Worm (Caenorhabditis elegans) whole organism, dauer: Measurements from ENCODE around the gene aptf-1.

ENCODE experiments used
- unc-62 ChIP-seq: sonication (generic microtip); optimal IDR thresholded peaks from 2 replicates; lab custom pipeline; 2017; ENCODE audit warnings: missing biosample characterization, missing genetic modification reagents, missing genetic modification characterization

The aptf-1 gene

DNA sequence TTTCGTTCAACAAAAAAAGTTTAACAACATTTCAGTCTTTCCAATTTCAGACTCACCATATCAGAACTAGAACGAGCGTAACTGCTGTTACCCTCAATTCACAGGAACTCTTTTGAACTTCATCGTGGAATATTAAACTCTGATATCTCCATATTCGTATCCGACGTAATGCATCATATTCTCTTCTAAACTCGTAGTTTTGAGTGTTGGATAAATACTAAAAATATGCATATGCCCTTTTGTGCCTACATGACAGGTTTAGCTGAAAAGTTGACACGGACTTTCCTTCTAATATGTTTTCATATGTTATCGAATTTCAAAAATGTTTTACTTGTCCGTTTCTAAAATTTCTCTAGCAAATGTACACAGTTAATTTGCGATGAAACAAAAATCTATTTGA lies 44.3 kb downstream of the aptf-1 start, which contains the start of gene twk-49:
twk-49 (minus strand) TSS at position 101 of the 400 bp plus-strand sequence.
- no peak for TF ChIP-seq unc-62

DNA sequence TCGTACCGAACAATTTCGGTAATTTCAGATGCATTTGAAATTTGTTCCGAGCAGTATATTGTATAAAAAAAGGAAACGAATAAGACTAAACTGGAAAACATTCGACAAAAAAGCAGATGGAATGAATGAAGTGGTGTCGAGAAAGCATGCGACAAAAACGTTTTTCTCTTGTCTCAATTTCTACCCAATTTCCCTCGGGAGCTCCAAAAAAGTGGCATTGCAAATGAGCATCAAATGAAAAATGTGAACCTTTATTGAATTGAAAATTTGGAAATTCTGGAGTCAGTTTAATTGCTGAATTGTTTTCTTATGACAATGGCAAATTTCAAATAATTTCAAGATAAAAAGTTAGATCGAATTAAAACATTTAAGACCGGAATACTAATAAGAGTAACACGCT lies 45.4 kb downstream of the aptf-1 start, which contains the start of gene R05G9.5:
R05G9.5 (minus strand) TSS at position 101 of the 400 bp plus-strand sequence.
- TF ChIP-seq unc-62: no peak

ce11 chrII:6501420-6501819 lies 46.6 kb downstream of the aptf-1 start, which contains the start of gene R05G9.3:
TSS of gene R05G9.3 (minus strand) at chrII:6501520.
- no peak for TF ChIP-seq unc-62

DNA sequence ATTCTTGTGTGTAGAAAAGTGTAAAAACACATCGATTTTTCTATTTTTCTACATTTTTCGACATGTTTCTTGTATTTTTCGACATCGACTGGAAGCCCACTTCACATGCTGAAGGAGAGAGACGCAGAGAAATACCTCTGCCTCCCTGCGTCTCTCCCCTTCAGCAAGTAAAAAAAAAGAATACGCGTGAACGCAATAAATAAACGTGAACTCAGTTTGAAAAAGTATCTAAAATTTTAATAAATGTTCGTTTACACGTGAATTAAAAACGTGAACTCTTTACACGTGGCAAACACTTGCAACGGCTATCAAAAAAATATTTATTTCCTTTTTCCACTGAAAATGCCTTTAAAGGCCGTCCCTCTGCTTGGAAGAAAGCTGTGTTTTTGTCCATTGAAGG lies 48.1 kb downstream of the aptf-1 start, which contains the start of gene R05G9.1:
R05G9.1 (plus strand) TSS at position 343 of the 400 bp plus-strand sequence.
- no peak for TF ChIP-seq unc-62
